Worm (Caenorhabditis elegans): Measurements from ENCODE around the gene F39F10.3.
"Not testable (repeated sequence)": the region's sequence is repeated elsewhere in the genome, so short reads cannot be mapped to it uniquely, and the experiment has no call there.

F39F10.3 gene

DNA sequence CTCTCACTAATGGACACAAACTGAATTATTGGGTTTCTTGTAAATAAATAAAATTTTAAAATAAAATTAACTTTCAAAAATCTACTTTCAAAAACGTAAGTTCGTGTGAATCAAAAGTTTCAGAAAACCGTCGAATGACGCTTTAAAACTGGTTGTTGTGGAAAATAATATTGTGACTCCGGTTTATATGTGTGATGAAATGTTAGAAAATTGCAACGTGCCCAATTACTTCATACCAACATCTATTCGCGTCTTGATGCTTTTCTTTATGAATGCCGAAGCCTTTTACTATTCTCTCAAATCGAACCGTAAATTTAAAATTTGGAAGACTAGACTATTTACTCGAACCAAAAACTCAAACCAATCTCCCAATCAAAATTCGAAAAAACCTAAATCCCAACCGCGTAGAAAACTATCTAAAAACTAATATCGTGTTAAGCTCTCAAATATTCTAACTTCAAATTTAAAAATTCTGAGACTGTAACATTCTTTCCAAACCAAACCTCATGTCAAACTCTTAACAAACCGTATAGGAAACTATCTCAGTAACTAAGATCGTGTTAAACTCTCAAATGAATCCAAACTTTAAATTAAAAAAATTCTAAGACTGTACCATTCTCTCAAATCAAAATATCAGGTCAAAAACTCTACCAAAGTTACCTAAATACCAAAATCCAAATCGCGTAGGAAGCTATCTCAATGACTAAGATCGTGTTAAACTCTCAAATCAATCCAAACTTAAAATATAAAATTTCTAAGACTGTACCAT lies 39.7 kb downstream of the F39F10.3 start (continued):
- TF ChIP-seq nhr-76 (tag; optimal IDR thresholded peaks at IDR 0.05) (no peak), lin-39 (tag; optimal IDR thresholded peaks at IDR 0.05) (no peak), ama-1 (optimal IDR thresholded peaks at IDR 0.05) (peak; percentile 97), jun-1 (tag; optimal IDR thresholded peaks at IDR 0.05) (no peak), lin-15B (tag; optimal IDR thresholded peaks at IDR 0.05) (no peak), cey-2 (tag; optimal IDR thresholded peaks at IDR 0.05; ENCODE audit: borderline replicate concordance, insufficient read depth) (no peak), zip-11 (GFP tag; IDR thresholded peaks at IDR 0.05) (no peak), F10B5.3 (tag; optimal IDR thresholded peaks at IDR 0.05) (no peak), nhr-28 (tag; optimal IDR thresholded peaks at IDR 0.05) (no peak), hmg-1.1 (GFP tag; IDR thresholded peaks at IDR 0.05) (peak; percentile 55), mep-1 (tag; optimal IDR thresholded peaks at IDR 0.05) (peak; percentile 68), ztf-11 (tag; optimal IDR thresholded peaks at IDR 0.05) (no peak), lin-1 (GFP tag; IDR thresholded peaks at IDR 0.05) (peak; percentile 64), egl-43 (GFP tag; IDR thresholded peaks at IDR 0.05) (peak; percentile 64; the same call in 1 of the 2 replicates), ceh-28 (tag; optimal IDR thresholded peaks at IDR 0.05) (no peak), F37D6.2 (tag; optimal IDR thresholded peaks at IDR 0.05) (no peak), hif-1 (tag; optimal IDR thresholded peaks at IDR 0.05) (peak in 1 of 2 experiments; percentile 78), set-16 (GFP tag; IDR thresholded peaks at IDR 0.05) (no peak), fos-1 (tag; optimal IDR thresholded peaks at IDR 0.05) (no peak), saeg-2 (GFP tag; IDR thresholded peaks at IDR 0.05) (no peak; the same call in 1 of the 2 replicates), lim-7 (GFP tag; IDR thresholded peaks at IDR 0.05) (peak; percentile 50; the same call in 1 of the 2 replicates), zfp-3 (GFP tag; conservative IDR thresholded peaks at IDR 0.05) (peak; percentile 96), spr-3 (GFP tag; optimal IDR thresholded peaks at IDR 0.05) (no peak), mdl-1 (tag; optimal IDR thresholded peaks at IDR 0.05) (peak in 1 of 2 experiments; percentile 2), ztf-7 (tag; optimal IDR thresholded peaks at IDR 0.05) (no peak), lsy-2 (tag; optimal IDR thresholded peaks at IDR 0.05) (peak; percentile 16 to 44), F44E2.7 (GFP tag; IDR thresholded peaks at IDR 0.05) (no peak), Y48G9A.11 (GFP tag; IDR thresholded peaks at IDR 0.05) (peak; percentile 48), rbr-2 (tag; optimal IDR thresholded peaks at IDR 0.05) (no peak), ces-1 (GFP tag; optimal IDR thresholded peaks at IDR 0.05) (no peak), madf-5 (GFP tag; IDR thresholded peaks at IDR 0.05) (peak; percentile 93 to 96), nhr-77 (tag; optimal IDR thresholded peaks at IDR 0.05) (peak; percentile 63), daf-12 (tag; optimal IDR thresholded peaks at IDR 0.05) (no peak), mxl-2 (GFP tag; conservative IDR thresholded peaks at IDR 0.05) (peak; percentile 68), lin-29 (GFP tag; IDR thresholded peaks at IDR 0.05) (peak; percentile 82)

DNA sequence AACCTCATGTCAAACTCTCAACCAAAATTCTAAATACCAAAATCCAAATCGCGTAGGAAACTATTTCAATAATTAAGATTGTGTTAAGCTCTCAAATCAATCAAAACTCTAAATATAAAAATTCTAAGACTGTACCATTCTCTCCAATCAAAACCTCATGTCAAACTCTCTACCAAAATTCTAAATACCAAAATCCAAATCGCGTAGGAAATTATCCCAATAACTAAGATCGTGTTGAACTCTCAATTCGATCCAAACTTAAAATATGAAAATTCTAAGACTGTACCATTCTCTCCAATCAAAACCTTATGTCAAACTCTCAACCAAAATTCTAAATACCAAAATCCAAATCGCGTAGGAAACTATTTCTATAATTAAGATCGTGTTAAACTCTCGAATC lies 40.6 kb downstream of the F39F10.3 start:
- TF ChIP-seq Y48G9A.11 (GFP tag; IDR thresholded peaks at IDR 0.05) (peak; percentile 77), madf-9 (GFP tag; conservative IDR thresholded peaks at IDR 0.05) (peak; percentile 66; the same call in 1 of the 2 replicates), D1046.2 (GFP tag; IDR thresholded peaks at IDR 0.05) (peak; percentile 80), zfp-3 (GFP tag; conservative IDR thresholded peaks at IDR 0.05) (peak; percentile 96), F44E2.7 (GFP tag; IDR thresholded peaks at IDR 0.05) (0 out of 2 replicates have a peak, but pooled peaks have one; percentile 3), madf-5 (GFP tag; IDR thresholded peaks at IDR 0.05) (peak; percentile 84 to 93), snpc-1.2 (GFP tag; IDR thresholded peaks at IDR 0.05) (peak; percentile 35), tag-97 (GFP tag; IDR thresholded peaks at IDR 0.05) (peak; percentile 80; the same call in 1 of the 2 replicates), pha-4 (GFP tag; IDR thresholded peaks at IDR 0.05) (peak; percentile 80; the same call in 1 of the 2 replicates), vab-7 (GFP tag; IDR thresholded peaks at IDR 0.05) (peak; percentile 75), dmd-9 (GFP tag; IDR thresholded peaks at IDR 0.05) (peak; percentile 70; the same call in 1 of the 2 replicates), tra-1 (GFP tag; IDR thresholded peaks at IDR 0.05) (peak; percentile 87), nhr-41 (GFP tag; IDR thresholded peaks at IDR 0.05) (peak; percentile 73), ctbp-1 (GFP tag; IDR thresholded peaks at IDR 0.05) (peak; percentile 88), Y105C5A.15 (GFP tag; IDR thresholded peaks at IDR 0.05) (peak; percentile 78; the same call in 1 of the 2 replicates), saeg-2 (GFP tag; IDR thresholded peaks at IDR 0.05) (peak; percentile 62; the same call in 1 of the 2 replicates), T26A8.4 (GFP tag; IDR thresholded peaks at IDR 0.05) (peak; percentile 80), zip-11 (GFP tag; IDR thresholded peaks at IDR 0.05) (peak; percentile 50; the same call in 1 of the 2 replicates), mdt-29 (GFP tag; IDR thresholded peaks at IDR 0.05) (peak; percentile 87), nhr-42 (GFP tag; IDR thresholded peaks at IDR 0.05) (peak; percentile 75)
- not testable (repeated sequence) for TF ChIP-seq pha-4 (tag; optimal IDR thresholded peaks at IDR 0.05)
